Worm (Caenorhabditis elegans): ENCODE measurements around the gene C45B2.8.

Gene C45B2.8

DNA sequence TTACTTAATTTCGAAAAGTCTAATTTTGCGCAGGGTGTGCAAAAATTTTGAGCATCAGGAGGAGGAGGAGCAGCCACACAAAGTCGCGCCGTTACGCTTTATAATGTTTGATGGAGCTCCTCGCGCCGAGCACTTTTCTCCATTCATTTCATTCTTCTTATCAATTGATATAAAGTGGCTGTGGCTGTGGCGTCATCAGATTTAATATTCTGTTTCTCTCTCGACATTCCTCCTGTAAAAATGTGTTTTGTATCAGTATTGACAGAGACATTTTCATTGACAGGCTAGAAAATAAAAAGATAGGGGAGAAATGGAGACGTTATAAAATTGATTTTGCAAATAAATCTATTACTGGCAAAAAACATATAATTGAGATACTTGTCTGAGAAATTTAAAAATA lies 41.5 kb downstream of the C45B2.8 start (continued):
- TF ChIP-seq php-3 (GFP tag; IDR thresholded peaks at IDR 0.05), result peak; percentile 53; the same call in 1 of the 2 replicates
- no peak for TF ChIP-seq daf-19 (GFP tag; conservative IDR thresholded peaks at IDR 0.05)
- TF ChIP-seq cey-2 (tag; optimal IDR thresholded peaks at IDR 0.05; ENCODE audit: borderline replicate concordance, insufficient read depth), result no peak
- no peak for TF ChIP-seq aly-2 (tag; optimal IDR thresholded peaks at IDR 0.05)
- no peak for TF ChIP-seq Y48G9A.11 (GFP tag; IDR thresholded peaks at IDR 0.05)
- TF ChIP-seq lim-7 (GFP tag; IDR thresholded peaks at IDR 0.05), result no peak
- TF ChIP-seq rbr-2 (tag; optimal IDR thresholded peaks at IDR 0.05), result no peak
- TF ChIP-seq T20F7.1 (GFP tag; optimal IDR thresholded peaks at IDR 0.05), result no peak
- no peak for TF ChIP-seq pha-4 (GFP tag; IDR thresholded peaks at IDR 0.05)
- TF ChIP-seq pha-4 (tag; optimal IDR thresholded peaks at IDR 0.05), result no peak
- no peak for TF ChIP-seq unc-39 (tag; optimal IDR thresholded peaks at IDR 0.05)
- no peak for TF ChIP-seq nhr-102 (tag; optimal IDR thresholded peaks at IDR 0.05)
- no peak for TF ChIP-seq ceh-82 (tag; optimal IDR thresholded peaks at IDR 0.05)
- TF ChIP-seq dmd-9 (GFP tag; IDR thresholded peaks at IDR 0.05), result no peak
- no peak for TF ChIP-seq lin-38 (GFP tag; IDR thresholded peaks at IDR 0.05)
- no peak for TF ChIP-seq lin-39 (tag; optimal IDR thresholded peaks at IDR 0.05)
- peak; percentile 77 for TF ChIP-seq hlh-11 (tag; optimal IDR thresholded peaks at IDR 0.05)
- TF ChIP-seq ceh-28 (tag; optimal IDR thresholded peaks at IDR 0.05), result no peak
- no peak for TF ChIP-seq snpc-4 (tag; optimal IDR thresholded peaks at IDR 0.05)
- TF ChIP-seq zfp-2 (tag; optimal IDR thresholded peaks at IDR 0.05), result no peak
- no peak for TF ChIP-seq nhr-10 (tag; optimal IDR thresholded peaks at IDR 0.05)
- no peak for TF ChIP-seq lin-13 (GFP tag; optimal IDR thresholded peaks at IDR 0.05)
- no peak for TF ChIP-seq F37D6.2 (tag; optimal IDR thresholded peaks at IDR 0.05)
- no peak for TF ChIP-seq madf-5 (GFP tag; IDR thresholded peaks at IDR 0.05)
- no peak for TF ChIP-seq lin-15B (tag; optimal IDR thresholded peaks at IDR 0.05)
- no peak for TF ChIP-seq daf-12 (tag; optimal IDR thresholded peaks at IDR 0.05)
- TF ChIP-seq ceh-62 (tag; optimal IDR thresholded peaks at IDR 0.05), result no peak
- no peak for TF ChIP-seq jun-1 (tag; optimal IDR thresholded peaks at IDR 0.05)
- TF ChIP-seq lir-3 (tag; optimal IDR thresholded peaks at IDR 0.05), result no peak
- no peak for TF ChIP-seq egl-27 (tag; optimal IDR thresholded peaks at IDR 0.05)
- no peak for TF ChIP-seq attf-4 (tag; optimal IDR thresholded peaks at IDR 0.05)
- TF ChIP-seq ZK546.5 (tag; optimal IDR thresholded peaks at IDR 0.05), result no peak
- TF ChIP-seq unc-62 (GFP tag; optimal IDR thresholded peaks at IDR 0.05 in 1 of 2), result no peak
- no peak for TF ChIP-seq unc-62 (tag; optimal IDR thresholded peaks at IDR 0.05)
- TF ChIP-seq aha-1 (tag), result peak; percentile 51
- TF ChIP-seq dpl-1 (GFP tag; optimal IDR thresholded peaks at IDR 0.05), result no peak
- no peak for TF ChIP-seq ceh-20 (GFP tag; IDR thresholded peaks at IDR 0.05)
- no peak for TF ChIP-seq vab-7 (GFP tag; IDR thresholded peaks at IDR 0.05)
- TF ChIP-seq daf-16 (GFP tag; optimal IDR thresholded peaks at IDR 0.05), result no peak
- TF ChIP-seq daf-16 (tag; optimal IDR thresholded peaks at IDR 0.05), result peak; percentile 77
- peak; percentile 22 for TF ChIP-seq mep-1 (tag; optimal IDR thresholded peaks at IDR 0.05)
- TF ChIP-seq nhr-77 (tag; optimal IDR thresholded peaks at IDR 0.05), result peak; percentile 34
- no peak for TF ChIP-seq mdt-29 (GFP tag; IDR thresholded peaks at IDR 0.05)
- TF ChIP-seq lin-29 (GFP tag; IDR thresholded peaks at IDR 0.05), result no peak
- no peak for TF ChIP-seq Y5F2A.4 (GFP tag; optimal IDR thresholded peaks at IDR 0.05)
- no peak for TF ChIP-seq nhr-42 (GFP tag; IDR thresholded peaks at IDR 0.05)
- TF ChIP-seq mxl-3 (GFP tag; optimal IDR thresholded peaks at IDR 0.05), result no peak
- TF ChIP-seq fos-1 (tag; optimal IDR thresholded peaks at IDR 0.05), result no peak
- no peak for TF ChIP-seq Y75B8A.6 (GFP tag; IDR thresholded peaks at IDR 0.05)
- TF ChIP-seq nhr-111 (GFP tag; optimal IDR thresholded peaks at IDR 0.05), result no peak
- no peak for TF ChIP-seq ceh-44 (GFP tag; IDR thresholded peaks at IDR 0.05)
- no peak for TF ChIP-seq ZK337.2 (GFP tag; IDR thresholded peaks at IDR 0.05)
- TF ChIP-seq nhr-28 (tag; optimal IDR thresholded peaks at IDR 0.05), result peak; percentile 79
- no peak for TF ChIP-seq nhr-11 (tag; optimal IDR thresholded peaks at IDR 0.05)
- TF ChIP-seq tra-1 (GFP tag; IDR thresholded peaks at IDR 0.05), result no peak
